Fruit fly (Drosophila melanogaster) whole organism: Measurements from ENCODE around the gene Tdh.

Source experiments
- CG8478 ChIP-seq: fragments of >200 bp; optimal IDR thresholded peaks from 2 replicates; lab custom pipeline; 2018; ENCODE audit warnings: inconsistent platforms
- Dll ChIP-seq: fragments of >200 bp; optimal IDR thresholded peaks from 2 replicates; lab custom pipeline; 2017
- EcR ChIP-seq, 2 experiments: fragments of >200 bp; optimal IDR thresholded peaks; 2 replicates each; lab custom pipeline; 2017; ENCODE audit warnings: missing biosample characterization in 2 of 2, missing genetic modification characterization in 2 of 2, missing genetic modification reagents in 2 of 2
- pan ChIP-seq: fragments of >200 bp; optimal IDR thresholded peaks from 2 replicates; lab custom pipeline; 2017
- psq ChIP-seq: fragments of >200 bp; optimal IDR thresholded peaks from 2 replicates; lab custom pipeline; 2017
- usp ChIP-seq: fragments of >200 bp; optimal IDR thresholded peaks from 2 replicates; lab custom pipeline; 2017; ENCODE audit warnings: missing biosample characterization, missing genetic modification characterization, mixed read lengths

The Tdh gene

dm6 chr3L:20470991-20471498 is 4.3 kb downstream of the Tdh start:
- TF ChIP-seq pan (lab: Kevin White, UChicago) = no peak
- no peak for TF ChIP-seq CG8478
- no peak for TF ChIP-seq EcR (GFP tag; optimal IDR thresholded peaks at IDR 0.05; lab: Kevin White, UChicago)
- TF ChIP-seq usp (GFP tag; lab: Kevin White, UChicago) = no peak
- TF ChIP-seq psq (lab: Kevin White, UChicago) = no peak

dm6 chr3L:20471499-20472313 is 5.0 kb downstream of the Tdh start:
- TF ChIP-seq psq (lab: Kevin White, UChicago) (no peak), CG8478 (no peak), Dll (no peak)

- TF ChIP-seq CG8478 = no peak
- no peak for TF ChIP-seq psq (lab: Kevin White, UChicago)
- no peak for TF ChIP-seq Dll
- TF ChIP-seq EcR (GFP tag; optimal IDR thresholded peaks at IDR 0.05; lab: Kevin White, UChicago) = no peak
- TF ChIP-seq usp (GFP tag; lab: Kevin White, UChicago) = no peak
- TF ChIP-seq pan (lab: Kevin White, UChicago) = no peak
These were observed 5.9 kb downstream of the Tdh start for dm6 chr3L:20472607-20473006.

- no peak for TF ChIP-seq CG8478
- no peak for TF ChIP-seq Dll
- no peak for TF ChIP-seq usp (GFP tag; lab: Kevin White, UChicago)
- no peak for TF ChIP-seq EcR (GFP tag; optimal IDR thresholded peaks at IDR 0.05; lab: Kevin White, UChicago)
- no peak for TF ChIP-seq psq (lab: Kevin White, UChicago)
- TF ChIP-seq pan (lab: Kevin White, UChicago) = no peak
These were observed 6.5 kb downstream of the Tdh start, which contains the start of the genes CG32428 and CG5969 for dm6 chr3L:20473021-20473799. TSS of gene CG32428 (minus strand) at chr3L:20473723. TSS of gene CG5969 (plus strand) at chr3L:20473783.

dm6 chr3L:20474197-20474788 is 7.5 kb downstream of the Tdh start, which contains the start of gene isoQC:
TSS of gene isoQC (plus strand) at chr3L:20474466.
- no peak for TF ChIP-seq psq (lab: Kevin White, UChicago)
- TF ChIP-seq CG8478 = no peak
- TF ChIP-seq usp (GFP tag; lab: Kevin White, UChicago) = no peak
- no peak for TF ChIP-seq Dll
- no peak for TF ChIP-seq pan (lab: Kevin White, UChicago)
- no peak for TF ChIP-seq EcR (GFP tag; optimal IDR thresholded peaks at IDR 0.05; lab: Kevin White, UChicago)

dm6 chr3L:20474789-20475208 is 8.1 kb downstream of the Tdh start:
- TF ChIP-seq usp (GFP tag; lab: Kevin White, UChicago) (no peak), psq (lab: Kevin White, UChicago) (no peak), pan (lab: Kevin White, UChicago) (no peak), Dll (no peak), CG8478 (no peak), EcR (GFP tag; optimal IDR thresholded peaks at IDR 0.05; lab: Kevin White, UChicago) (no peak)

- TF ChIP-seq psq (lab: Kevin White, UChicago) = no peak
- TF ChIP-seq usp (GFP tag; lab: Kevin White, UChicago) = no peak
- no peak for TF ChIP-seq EcR (GFP tag; optimal IDR thresholded peaks at IDR 0.05; lab: Kevin White, UChicago)
- peak; percentile 34 for TF ChIP-seq pan (lab: Kevin White, UChicago)
- no peak for TF ChIP-seq CG8478
- TF ChIP-seq Dll = no peak
These were observed 20.9 kb downstream of the Tdh start for dm6 chr3L:20487649-20488048.

- no peak for TF ChIP-seq usp (GFP tag; lab: Kevin White, UChicago)
- TF ChIP-seq pan (lab: Kevin White, UChicago) = no peak
- no peak for TF ChIP-seq EcR (GFP tag; optimal IDR thresholded peaks at IDR 0.05; lab: Kevin White, UChicago)
- no peak for TF ChIP-seq Dll
- no peak for TF ChIP-seq CG8478
- no peak for TF ChIP-seq psq (lab: Kevin White, UChicago)
These were observed 24.9 kb downstream of the Tdh start, which contains the start of gene ND-39 for dm6 chr3L:20491525-20492132. TSS of gene ND-39 (plus strand) at chr3L:20492082.

dm6 chr3L:20493417-20494261 is 26.9 kb downstream of the Tdh start:
- TF ChIP-seq usp (GFP tag; lab: Kevin White, UChicago) (no peak), CG8478 (no peak), pan (lab: Kevin White, UChicago) (no peak), Dll (no peak), psq (lab: Kevin White, UChicago) (no peak)

dm6 chr3L:20494262-20494601 is 27.5 kb downstream of the Tdh start:
- TF ChIP-seq CG8478 = no peak
